Fruit fly (Drosophila melanogaster) whole organism, larva: Measurements from ENCODE around the gene pit.
A peak's percentile ranks its signal among the peaks of the same experiment; 100 is the strongest.

Experiments used
- noc ChIP-seq: fragments of 200-800 bp; sonication (Bioruptor generic); optimal IDR thresholded peaks from 3 replicates; lab custom pipeline; 2019; ENCODE audit warnings: missing biosample characterization, mild to moderate bottlenecking, missing genetic modification characterization, moderate library complexity

pit gene

DNA sequence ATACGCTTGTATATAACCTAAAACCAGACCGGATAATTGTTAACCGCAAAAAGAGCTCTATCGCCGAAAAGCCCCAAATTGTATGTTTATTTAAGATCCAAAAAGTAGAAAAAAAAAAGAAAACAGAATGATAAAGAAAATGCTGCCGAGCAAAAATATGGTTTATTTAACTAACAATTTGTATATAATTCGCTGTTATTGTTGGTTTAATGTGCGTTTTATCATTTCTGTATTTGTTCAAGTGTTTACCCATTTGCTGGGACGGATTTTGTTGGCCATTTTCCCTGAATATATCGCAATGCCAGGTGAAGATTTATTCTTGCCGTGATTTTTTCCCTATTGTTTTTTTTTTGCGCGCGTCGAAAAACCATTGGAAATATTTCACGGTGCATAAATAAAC is 23.0 kb downstream of the pit start:
- peak; percentile 7 for TF ChIP-seq noc

DNA sequence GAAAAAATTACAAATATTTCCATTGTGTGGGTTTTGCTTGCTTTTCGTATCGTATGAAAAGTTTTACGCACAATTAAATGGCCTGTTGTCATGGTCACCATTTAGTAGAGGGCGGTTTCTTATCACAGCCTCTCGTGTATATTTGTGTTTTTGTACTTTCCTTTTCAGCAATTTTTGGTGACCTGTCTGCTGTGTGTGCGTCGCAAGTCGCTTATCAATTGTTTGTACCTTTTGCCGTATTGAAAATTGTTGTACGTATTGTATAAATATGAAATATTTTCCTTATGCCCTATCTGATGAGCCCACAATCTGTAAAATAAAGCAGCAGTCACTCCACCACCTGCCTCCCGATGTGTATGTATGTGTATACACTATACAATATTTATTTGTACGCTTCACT is 32.3 kb downstream of the pit start:
- TF ChIP-seq noc = no peak

DNA sequence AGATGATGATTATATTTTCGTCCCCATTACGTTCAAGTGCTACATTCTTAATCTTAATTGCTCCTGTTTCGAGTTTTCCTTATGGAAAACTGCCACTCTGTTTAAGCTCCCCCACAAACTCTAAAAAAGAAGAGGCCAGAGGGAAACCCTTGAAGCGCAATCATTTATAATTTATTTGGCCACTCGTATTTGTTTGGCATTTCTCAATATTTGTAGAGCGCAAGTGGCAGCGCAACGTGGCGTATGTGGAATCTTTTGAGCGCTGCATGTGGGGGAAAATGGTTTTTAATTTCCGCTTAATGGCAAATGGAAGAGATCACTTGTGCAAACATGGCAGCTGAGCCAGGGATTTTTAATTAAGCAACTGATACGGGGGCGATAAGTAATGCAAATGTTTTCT is 33.1 kb downstream of the pit start:
- no peak for TF ChIP-seq noc

DNA sequence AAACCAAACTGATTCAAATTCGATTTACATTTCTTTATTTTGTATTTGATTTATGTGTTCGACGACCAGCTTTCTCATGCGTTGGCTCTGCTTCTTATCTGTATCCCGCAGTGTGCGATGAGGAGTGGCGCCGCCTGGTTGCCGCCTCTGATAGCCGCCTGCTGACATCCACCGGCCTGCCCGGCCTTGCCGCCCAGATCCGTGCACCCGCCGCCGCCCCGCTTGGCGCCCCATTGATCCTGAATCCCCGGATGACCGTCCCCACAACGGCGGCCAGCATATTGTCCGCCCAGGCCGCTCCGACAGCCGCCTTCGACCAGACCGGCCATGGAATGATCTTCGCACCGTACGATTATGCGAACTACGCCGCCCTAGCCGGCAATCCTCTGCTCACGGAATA is 37.5 kb downstream of the pit start:
- no peak for TF ChIP-seq noc

DNA sequence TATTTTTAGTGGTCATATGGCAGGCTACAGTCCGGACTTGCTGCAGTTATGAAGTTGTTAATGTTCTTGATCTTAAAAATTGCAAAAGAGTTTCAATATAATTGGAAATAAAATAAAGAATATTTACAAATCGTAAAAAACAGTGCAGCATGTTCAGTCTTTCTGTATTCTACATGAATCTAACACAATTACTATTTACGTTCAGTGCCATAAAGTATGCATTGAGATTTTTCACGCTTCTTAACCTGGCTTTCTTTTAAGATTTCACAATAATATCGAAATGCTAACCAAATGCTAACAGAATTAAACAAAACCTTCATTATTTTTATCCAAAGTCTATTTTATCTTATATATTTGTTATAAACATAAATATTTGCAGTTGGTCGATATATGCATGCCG is 38.5 kb downstream of the pit start:
- no peak for TF ChIP-seq noc

DNA sequence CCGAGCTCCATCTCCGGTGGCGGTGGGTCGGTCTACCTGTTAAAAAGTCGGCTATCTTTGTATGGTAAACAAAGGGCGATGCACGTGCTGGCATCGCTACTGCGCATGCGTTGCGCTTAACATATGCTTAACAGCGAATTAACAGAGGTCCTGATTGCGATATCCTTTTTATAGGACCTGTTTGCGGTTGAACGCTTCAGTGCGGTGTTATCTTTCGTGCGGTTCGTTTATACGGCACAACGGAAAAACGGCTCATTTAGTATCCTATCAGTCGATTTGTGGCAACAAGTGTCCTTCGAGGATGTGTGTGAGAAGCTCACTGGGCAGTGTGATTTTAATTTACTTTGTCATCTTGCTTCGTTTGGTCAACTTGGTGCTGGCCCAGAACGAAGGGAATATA is 46.1 kb downstream of the pit start, which contains the start of gene CG13408:
Gene CG13408 (plus strand): TSS at position 222 of the 400 bp plus-strand sequence.
- no peak for TF ChIP-seq noc

DNA sequence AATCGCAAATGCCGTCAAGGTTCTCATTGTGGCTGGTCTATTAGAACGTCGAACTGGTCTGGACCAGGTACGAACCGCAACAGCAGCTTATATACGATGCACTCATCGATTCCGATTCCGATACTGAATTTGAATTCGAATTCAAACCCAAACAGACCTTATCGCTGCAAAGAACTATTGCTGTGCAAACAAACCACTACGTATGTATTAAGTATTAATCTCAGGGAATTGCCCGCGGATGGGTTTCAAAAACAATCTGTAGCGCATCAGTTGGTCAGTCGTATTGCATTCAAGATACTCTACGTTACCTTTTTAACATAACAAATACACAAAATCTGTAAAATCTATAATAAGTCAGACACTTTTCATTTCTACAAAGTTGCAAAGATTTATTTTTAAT is 52.2 kb downstream of the pit start, which contains the start of gene BomT3:
Gene BomT3 (minus strand): TSS at position 101 of the 400 bp plus-strand sequence.
- TF ChIP-seq noc = no peak

DNA sequence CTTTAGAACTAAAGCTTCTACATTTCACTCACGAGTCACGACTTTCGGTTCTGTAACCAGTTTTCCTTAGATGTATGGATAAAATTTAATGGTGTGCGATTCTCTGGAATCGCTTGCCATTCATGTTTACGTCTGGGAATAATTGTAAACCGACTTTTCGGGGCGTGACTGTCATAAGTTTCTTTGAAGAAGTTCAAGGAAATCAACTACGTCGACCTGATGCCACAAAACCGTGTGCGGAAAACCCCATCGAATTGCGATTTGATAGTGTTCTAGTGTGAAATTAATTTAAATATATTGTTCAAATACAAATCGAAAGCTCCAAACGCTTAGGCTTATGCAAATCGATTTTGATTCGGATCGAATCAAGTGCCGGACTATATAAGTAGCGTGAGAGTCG is 52.7 kb downstream of the pit start, which contains the start of gene BomBc3:
Gene BomBc3 (plus strand): TSS at position 301 of the 400 bp plus-strand sequence.
- no peak for TF ChIP-seq noc
